Worm (Caenorhabditis elegans) whole organism, L4/young adult: Measurements from ENCODE around the gene clec-216.

ENCODE experiments used
- W03F9.2 ChIP-seq: fragments of 150-350 bp; optimal IDR thresholded peaks from 2 replicates; lab custom pipeline; 2014; ENCODE audit warnings: missing biosample characterization, missing genetic modification characterization
- dao-5 ChIP-seq: sonication (generic microtip); optimal IDR thresholded peaks from 2 replicates; lab custom pipeline; 2016; ENCODE audit warnings: missing genotype, missing genetic modification characterization, moderate library complexity, missing compliant biosample characterization
- him-1 ChIP-seq: sonication (generic microtip); optimal IDR thresholded peaks from 2 replicates; lab custom pipeline; 2016; ENCODE audit warnings: missing genotype, missing genetic modification reagents, missing genetic modification characterization, missing compliant biosample characterization

Gene clec-216

ce11 chrV:7952855-7953254 is at the start of gene clec-216:
TSS of gene clec-216 (minus strand) at chrV:7952955.
- TF ChIP-seq him-1 (tag; lab: Kevin White, UChicago), result no peak
- no peak for TF ChIP-seq W03F9.2 (tag; lab: Kevin White, UChicago)
- TF ChIP-seq dao-5 (tag; lab: Kevin White, UChicago), result no peak

- TF ChIP-seq W03F9.2 (tag; lab: Kevin White, UChicago) (peak; percentile 74), him-1 (tag; lab: Kevin White, UChicago) (peak; percentile 90), dao-5 (tag; lab: Kevin White, UChicago) (no peak)
Observed at ce11 chrV:8000929-8001513, 48.3 kb upstream of the clec-216 start, which contains the start of gene Y97E10AR.1. TSS of gene Y97E10AR.1 (plus strand) at chrV:8001463.

- TF ChIP-seq him-1 (tag; lab: Kevin White, UChicago), result no peak
Observed at ce11 chrV:7995878-7996277, 43.1 kb upstream of the clec-216 start, which contains the start of gene Y97E10AR.2. TSS of gene Y97E10AR.2 (plus strand) at chrV:7996178.

DNA sequence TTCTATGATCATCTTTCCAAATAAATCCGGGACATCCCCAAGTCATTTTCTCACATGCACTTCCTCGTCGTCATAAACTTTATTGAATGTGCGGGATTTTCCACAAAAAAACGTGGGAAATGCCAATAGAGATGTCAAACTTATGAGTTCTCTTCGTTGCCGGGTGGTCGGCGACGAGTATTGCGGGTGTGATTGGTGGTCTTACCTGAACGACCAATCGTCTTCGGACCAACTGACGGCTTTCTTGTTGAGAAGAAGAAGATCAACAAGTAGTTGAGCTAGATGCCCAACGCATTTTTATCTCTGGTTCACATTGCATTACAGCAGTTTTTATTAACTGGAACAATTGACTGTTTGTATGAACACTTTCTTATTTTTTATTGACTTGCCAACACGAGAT is 42.4 kb upstream of the clec-216 start:
- TF ChIP-seq W03F9.2 (tag; lab: Kevin White, UChicago) (no peak), him-1 (tag; lab: Kevin White, UChicago) (no peak), dao-5 (tag; lab: Kevin White, UChicago) (no peak)

DNA sequence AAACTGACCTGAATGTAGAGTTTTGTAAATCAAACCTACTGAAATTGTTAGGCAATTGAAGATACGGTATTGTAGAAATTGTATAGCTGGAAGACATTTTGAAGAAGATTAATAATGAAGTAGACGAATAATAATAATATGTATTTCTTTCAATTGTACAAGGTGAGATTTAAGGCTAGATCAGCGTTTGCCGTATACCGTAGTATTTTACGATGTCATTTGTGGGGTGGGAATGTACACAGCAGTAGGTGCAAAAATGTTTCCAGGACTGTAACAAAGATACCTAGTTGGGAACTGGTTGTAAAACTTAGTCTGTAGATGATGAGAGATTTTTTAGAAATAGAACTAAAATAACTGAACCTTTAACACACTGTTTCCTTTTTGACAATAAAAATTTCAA is 41.8 kb upstream of the clec-216 start, which contains the start of gene ceh-76:
ceh-76 (minus strand) TSS at position 101 of the 400 bp plus-strand sequence.
- no peak for TF ChIP-seq dao-5 (tag; lab: Kevin White, UChicago)
- no peak for TF ChIP-seq W03F9.2 (tag; lab: Kevin White, UChicago)
- no peak for TF ChIP-seq him-1 (tag; lab: Kevin White, UChicago)

DNA sequence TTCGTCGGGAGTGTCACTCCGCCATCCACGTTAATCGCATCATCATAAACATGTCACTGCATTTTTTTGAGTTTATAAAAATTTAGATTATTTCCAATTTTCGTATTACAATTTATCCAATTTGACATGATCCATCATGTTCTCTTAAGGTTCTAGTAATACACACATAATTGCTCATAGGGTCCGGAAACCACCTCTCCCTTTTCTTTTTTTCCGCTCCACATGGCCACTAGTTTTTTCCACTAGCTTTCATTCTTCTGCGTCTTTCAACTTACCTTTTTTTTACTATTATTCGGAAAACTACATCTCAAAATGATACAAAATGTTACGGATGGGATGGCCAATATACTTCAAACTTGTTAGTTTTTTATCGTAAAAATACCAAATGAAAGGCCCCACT is 33.1 kb upstream of the clec-216 start, which contains the start of gene Y97E10AL.1:
Y97E10AL.1 (plus strand) TSS at position 301 of the 400 bp plus-strand sequence.
- TF ChIP-seq W03F9.2 (tag; lab: Kevin White, UChicago), result no peak
- no peak for TF ChIP-seq him-1 (tag; lab: Kevin White, UChicago)
- no peak for TF ChIP-seq dao-5 (tag; lab: Kevin White, UChicago)

DNA sequence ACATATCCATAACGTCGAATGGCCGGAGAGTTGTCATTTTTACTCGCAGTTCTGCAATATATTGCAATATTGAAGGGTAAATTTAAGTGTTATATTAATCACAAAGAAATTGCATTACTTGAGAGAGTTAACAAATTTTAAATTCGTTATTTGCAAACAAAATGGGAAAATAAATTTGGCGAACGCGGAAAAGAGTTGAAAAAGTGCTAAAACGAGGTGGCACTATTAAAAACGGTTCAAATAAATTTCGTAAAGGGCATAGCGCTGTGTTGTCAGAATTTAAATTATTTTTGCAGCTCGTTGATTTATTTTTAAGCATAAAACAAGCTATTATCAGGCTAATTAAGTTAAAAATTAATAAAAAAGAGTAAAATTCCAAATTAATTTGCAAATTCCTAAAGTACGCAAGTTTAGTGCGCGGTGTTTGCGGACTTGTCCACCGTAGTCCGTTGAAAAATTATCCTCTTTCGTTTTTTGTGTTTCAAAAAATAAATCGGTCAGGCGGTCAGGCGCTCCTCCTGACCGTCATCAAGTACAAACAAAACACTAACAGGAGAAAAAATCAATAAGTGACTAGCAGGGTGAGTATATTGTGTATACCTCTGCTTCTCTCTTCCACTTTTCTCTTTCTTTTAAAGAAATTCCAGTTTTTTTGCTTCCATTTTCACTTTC is 30.8 kb upstream of the clec-216 start, which contains the start of the genes natb-1 and abhd-12:
natb-1 (minus strand) TSS at position 51 of the 672 bp plus-strand sequence.
abhd-12 (plus strand) TSS at position 499 of the 672 bp plus-strand sequence.
- no peak for TF ChIP-seq him-1 (tag; lab: Kevin White, UChicago)
- TF ChIP-seq W03F9.2 (tag; lab: Kevin White, UChicago), result peak; percentile 75

DNA sequence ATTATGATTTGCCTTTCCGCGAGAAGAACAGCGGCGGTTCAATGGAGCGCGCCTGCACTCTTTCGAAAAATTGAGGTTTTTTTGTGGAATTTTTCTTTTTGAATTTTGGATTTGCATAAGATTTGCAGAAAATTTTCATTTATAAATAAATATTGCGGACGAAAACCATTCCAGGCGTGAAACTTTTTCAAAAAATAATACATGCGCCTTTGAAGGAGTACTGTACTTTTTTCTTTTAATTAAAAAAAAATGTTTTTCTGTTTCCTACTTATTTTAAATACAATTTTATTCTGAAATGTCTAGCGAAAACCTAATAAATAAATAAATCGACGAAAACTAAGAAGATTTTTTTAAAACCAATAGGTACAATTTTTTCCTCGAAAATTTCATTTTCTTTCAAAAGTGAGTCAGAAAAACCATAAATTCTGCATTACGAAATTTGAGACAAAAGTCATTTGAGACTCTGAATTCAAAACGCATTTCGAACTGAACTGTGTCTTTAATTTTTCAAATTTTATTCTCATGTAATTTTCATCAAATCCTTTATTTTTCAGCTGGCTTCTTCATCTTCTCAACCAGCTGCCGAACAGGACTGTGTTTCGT is 28.3 kb upstream of the clec-216 start, which contains the start of gene F26D11.1:
F26D11.1 (plus strand) TSS at position 553 of the 603 bp plus-strand sequence.
- TF ChIP-seq W03F9.2 (tag; lab: Kevin White, UChicago) (no peak), him-1 (tag; lab: Kevin White, UChicago) (no peak), dao-5 (tag; lab: Kevin White, UChicago) (no peak)

- TF ChIP-seq dao-5 (tag; lab: Kevin White, UChicago) (no peak), him-1 (tag; lab: Kevin White, UChicago) (peak; percentile 14), W03F9.2 (tag; lab: Kevin White, UChicago) (no peak)
Observed at ce11 chrV:7980370-7980987, 27.7 kb upstream of the clec-216 start.

ce11 chrV:7978798-7979197 is 26.0 kb upstream of the clec-216 start:
- TF ChIP-seq him-1 (tag; lab: Kevin White, UChicago), result no peak

DNA sequence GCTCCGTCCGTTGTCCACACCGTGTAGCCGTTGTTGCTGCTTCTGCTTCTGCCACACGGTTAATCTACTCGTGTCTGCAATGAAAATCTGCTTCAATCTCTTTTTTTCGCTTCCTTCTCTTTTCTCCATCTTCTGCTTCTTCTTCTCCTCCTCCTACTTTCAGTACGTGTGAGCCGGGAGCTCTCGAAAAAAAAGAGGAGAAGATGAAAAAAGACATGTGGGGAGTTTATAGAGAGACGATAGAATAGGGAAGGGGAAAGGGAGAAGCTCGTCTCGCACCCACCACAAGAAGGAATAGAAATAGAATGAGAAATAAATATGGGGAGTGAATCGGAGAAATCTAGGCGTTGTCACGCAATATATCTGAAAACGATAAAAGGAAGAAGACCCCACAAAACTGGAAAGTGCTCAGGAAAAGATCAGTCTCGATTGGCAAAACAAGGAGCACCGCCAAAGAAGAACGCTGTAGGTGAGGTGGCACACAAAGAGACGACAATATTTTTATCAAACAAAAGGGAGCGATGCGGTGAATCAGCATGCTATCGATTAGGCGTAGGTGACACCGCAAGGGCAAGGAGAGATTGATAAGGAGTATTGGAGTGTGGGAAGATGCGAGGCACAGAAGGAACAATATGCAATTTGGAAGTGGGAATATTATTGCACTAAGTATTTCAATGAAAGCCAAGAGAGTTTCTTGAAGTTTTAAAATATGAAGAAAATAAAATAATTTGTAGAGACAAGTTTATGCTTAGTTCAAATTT is 25.1 kb upstream of the clec-216 start, which contains the start of gene let-413:
let-413 (minus strand) TSS at position 76 of the 761 bp plus-strand sequence.
- TF ChIP-seq him-1 (tag; lab: Kevin White, UChicago), result no peak
- no peak for TF ChIP-seq W03F9.2 (tag; lab: Kevin White, UChicago)
- no peak for TF ChIP-seq dao-5 (tag; lab: Kevin White, UChicago)

DNA sequence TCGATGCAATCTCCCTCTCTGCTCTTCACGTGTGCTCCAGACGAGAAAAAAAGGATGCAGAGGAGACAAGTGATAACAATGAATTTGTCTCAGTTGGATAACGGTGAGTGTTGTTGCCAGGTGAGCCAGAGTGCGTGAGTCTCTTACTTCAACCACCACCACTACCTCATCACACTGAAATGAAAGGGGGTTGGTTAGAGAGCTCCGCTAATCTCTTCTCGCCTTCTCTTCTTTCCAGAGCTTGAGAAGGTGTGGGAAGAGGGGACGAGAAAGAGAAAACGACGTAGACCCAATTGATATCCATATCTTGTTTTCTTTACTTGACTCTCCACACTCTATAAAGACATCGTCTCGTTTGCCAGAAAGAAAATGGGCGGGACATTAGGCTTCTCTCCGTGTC is 18.6 kb upstream of the clec-216 start:
- TF ChIP-seq dao-5 (tag; lab: Kevin White, UChicago) (no peak), him-1 (tag; lab: Kevin White, UChicago) (no peak), W03F9.2 (tag; lab: Kevin White, UChicago) (no peak)
